Worm (Caenorhabditis elegans) whole organism, L2 larva: Measurements from ENCODE around the gene nhr-93.

Experiments used
- C34F6.9 ChIP-seq: fragments of 150-350 bp; optimal IDR thresholded peaks from 2 replicates; lab custom pipeline; 2014; ENCODE audit warnings: missing biosample characterization, missing genetic modification characterization
- F13H6.1 ChIP-seq: sonication (generic microtip); optimal IDR thresholded peaks from 2 replicates; lab custom pipeline; 2016; ENCODE audit warnings: missing genetic modification characterization, missing compliant biosample characterization
- R02D3.7 ChIP-seq: fragments of 150-350 bp; optimal IDR thresholded peaks from 2 replicates; lab custom pipeline; 2014; ENCODE audit warnings: missing biosample characterization, missing genetic modification characterization
- Y55F3AM.14 ChIP-seq: fragments of 200-800 bp; sonication (Bioruptor generic); optimal IDR thresholded peaks from 2 replicates; lab custom pipeline; 2018; ENCODE audit warnings: mild to moderate bottlenecking, missing genetic modification characterization, missing compliant biosample characterization
- alr-1 ChIP-seq: fragments of 150-350 bp; optimal IDR thresholded peaks from 2 replicates; lab custom pipeline; 2014; ENCODE audit warnings: missing biosample characterization, missing genetic modification characterization
- aly-2 ChIP-seq: fragments of 150-350 bp; optimal IDR thresholded peaks from 2 replicates; lab custom pipeline; 2014; ENCODE audit warnings: missing biosample characterization, missing genetic modification characterization
- blmp-1 ChIP-seq: sonication (generic microtip); optimal IDR thresholded peaks from 2 replicates; lab custom pipeline; 2017; ENCODE audit warnings: missing genetic modification characterization, mild to moderate bottlenecking, missing compliant biosample characterization, antibody characterized with exemption, moderate library complexity; ENCODE audit not compliant: insufficient read depth
- ceh-16 ChIP-seq: fragments of 150-350 bp; optimal IDR thresholded peaks from 2 replicates; lab custom pipeline; 2014; ENCODE audit warnings: missing biosample characterization, missing genetic modification characterization
- ceh-82 ChIP-seq: fragments of 150-350 bp; optimal IDR thresholded peaks from 2 replicates; lab custom pipeline; 2014; ENCODE audit warnings: missing biosample characterization, missing genetic modification characterization
- crh-2 ChIP-seq: sonication (generic microtip); optimal IDR thresholded peaks from 2 replicates; lab custom pipeline; 2017; ENCODE audit warnings: missing biosample characterization, missing genetic modification characterization
- egl-27 ChIP-seq: sonication (generic microtip); optimal IDR thresholded peaks from 3 replicates; lab custom pipeline; 2017; ENCODE audit warnings: missing biosample characterization, missing genetic modification reagents, missing genetic modification characterization
- elt-1 ChIP-seq: fragments of 150-350 bp; optimal IDR thresholded peaks from 2 replicates; lab custom pipeline; 2014; ENCODE audit warnings: missing biosample characterization, missing genetic modification characterization
- fos-1 ChIP-seq: fragments of 150-350 bp; optimal IDR thresholded peaks from 2 replicates; lab custom pipeline; 2014; ENCODE audit warnings: missing biosample characterization, missing genetic modification characterization
- gmeb-1 ChIP-seq: fragments of 150-350 bp; optimal IDR thresholded peaks from 2 replicates; lab custom pipeline; 2014; ENCODE audit warnings: missing biosample characterization, missing genetic modification characterization
- lin-11 ChIP-seq: fragments of 150-350 bp; sonication (generic microtip); optimal IDR thresholded peaks from 2 replicates; lab custom pipeline; 2014; ENCODE audit warnings: missing biosample characterization, missing genetic modification characterization, inconsistent platforms, mixed read lengths
- lin-13 ChIP-seq: fragments of 150-350 bp; optimal IDR thresholded peaks from 2 replicates; lab custom pipeline; 2014; ENCODE audit warnings: missing biosample characterization, missing genetic modification reagents, missing genetic modification characterization
- lin-39 ChIP-seq: fragments of 150-350 bp; optimal IDR thresholded peaks from 2 replicates; lab custom pipeline; 2014; ENCODE audit warnings: missing biosample characterization, missing genetic modification reagents, missing genetic modification characterization
- mab-5 ChIP-seq: fragments of 150-350 bp; optimal IDR thresholded peaks from 2 replicates; lab custom pipeline; 2014; ENCODE audit warnings: missing biosample characterization, missing genetic modification characterization
- mbf-1 ChIP-seq: sonication (generic microtip); optimal IDR thresholded peaks from 2 replicates; lab custom pipeline; 2017; ENCODE audit warnings: missing biosample characterization, missing genetic modification characterization
- mdl-1 ChIP-seq, 2 experiments: fragments of 150-350 bp in 1 of 2; sonication (generic microtip) in 1 of 2; optimal IDR thresholded peaks; 2 replicates each; lab custom pipeline; 2017; ENCODE audit warnings: missing biosample characterization in 2 of 2, missing genetic modification characterization in 2 of 2
- nhr-10 ChIP-seq: sonication (generic microtip); optimal IDR thresholded peaks from 2 replicates; lab custom pipeline; 2017; ENCODE audit warnings: missing biosample characterization, missing genetic modification characterization
- nhr-12 ChIP-seq: fragments of 150-350 bp; optimal IDR thresholded peaks from 2 replicates; lab custom pipeline; 2014; ENCODE audit warnings: missing biosample characterization, missing genetic modification characterization
- nhr-129 ChIP-seq: fragments of 150-350 bp; optimal IDR thresholded peaks from 2 replicates; lab custom pipeline; 2014; ENCODE audit warnings: missing biosample characterization, missing genetic modification characterization
- nhr-21 ChIP-seq: fragments of 150-350 bp; optimal IDR thresholded peaks from 2 replicates; lab custom pipeline; 2014; ENCODE audit warnings: missing biosample characterization, missing genetic modification characterization
- nhr-23 ChIP-seq: fragments of 150-350 bp; optimal IDR thresholded peaks from 2 replicates; lab custom pipeline; 2014; ENCODE audit warnings: missing biosample characterization, missing genetic modification reagents, missing genetic modification characterization
- nhr-237 ChIP-seq: fragments of 150-350 bp; optimal IDR thresholded peaks from 2 replicates; lab custom pipeline; 2014; ENCODE audit warnings: missing biosample characterization, missing genetic modification characterization
- nhr-25 ChIP-seq: fragments of 150-350 bp; sonication (generic microtip); optimal IDR thresholded peaks from 3 replicates; lab custom pipeline; 2014; ENCODE audit warnings: missing biosample characterization, missing genetic modification characterization
- nhr-6 ChIP-seq: fragments of 150-350 bp; optimal IDR thresholded peaks from 2 replicates; lab custom pipeline; 2014; ENCODE audit warnings: missing biosample characterization, missing genetic modification characterization
- nhr-77 ChIP-seq: fragments of 150-350 bp; optimal IDR thresholded peaks from 2 replicates; lab custom pipeline; 2014; ENCODE audit warnings: missing biosample characterization, missing genetic modification characterization
- peb-1 ChIP-seq: fragments of 150-350 bp; optimal IDR thresholded peaks from 2 replicates; lab custom pipeline; 2014; ENCODE audit warnings: missing biosample characterization, missing genetic modification characterization
- sem-4 ChIP-seq: fragments of 150-350 bp; optimal IDR thresholded peaks from 2 replicates; lab custom pipeline; 2014; ENCODE audit warnings: missing biosample characterization, missing genetic modification reagents, missing genetic modification characterization
- skn-1 ChIP-seq: sonication (generic microtip); optimal IDR thresholded peaks from 2 replicates; lab custom pipeline; 2017; ENCODE audit warnings: missing biosample characterization, missing genetic modification characterization
- sma-9 ChIP-seq, 2 experiments: fragments of 150-350 bp in 1 of 2; sonication (generic microtip) in 1 of 2; optimal IDR thresholded peaks; 2 replicates each; lab custom pipeline; 2014 to 2016; ENCODE audit warnings: missing genetic modification characterization in 2 of 2, mild to moderate bottlenecking in 1 of 2, missing biosample characterization in 1 of 2, missing compliant biosample characterization in 1 of 2, missing genetic modification reagents in 1 of 2, moderate library complexity in 1 of 2
- snpc-4 ChIP-seq: fragments of 150-350 bp; optimal IDR thresholded peaks from 2 replicates; lab custom pipeline; 2014; ENCODE audit warnings: missing biosample characterization, missing genetic modification characterization
- unc-39 ChIP-seq: fragments of 150-350 bp; optimal IDR thresholded peaks from 2 replicates; lab custom pipeline; 2014; ENCODE audit warnings: missing biosample characterization, missing genetic modification characterization
- unc-62 ChIP-seq: fragments of 150-350 bp; optimal IDR thresholded peaks from 2 replicates; lab custom pipeline; 2014; ENCODE audit warnings: missing biosample characterization, missing genetic modification reagents, missing genetic modification characterization
- zag-1 ChIP-seq: fragments of 150-350 bp; optimal IDR thresholded peaks from 2 replicates; lab custom pipeline; 2014; ENCODE audit warnings: missing biosample characterization, missing genetic modification characterization
- ztf-4 ChIP-seq: fragments of 150-350 bp; optimal IDR thresholded peaks from 2 replicates; lab custom pipeline; 2014; ENCODE audit warnings: missing biosample characterization, missing genetic modification characterization

The nhr-93 gene

DNA sequence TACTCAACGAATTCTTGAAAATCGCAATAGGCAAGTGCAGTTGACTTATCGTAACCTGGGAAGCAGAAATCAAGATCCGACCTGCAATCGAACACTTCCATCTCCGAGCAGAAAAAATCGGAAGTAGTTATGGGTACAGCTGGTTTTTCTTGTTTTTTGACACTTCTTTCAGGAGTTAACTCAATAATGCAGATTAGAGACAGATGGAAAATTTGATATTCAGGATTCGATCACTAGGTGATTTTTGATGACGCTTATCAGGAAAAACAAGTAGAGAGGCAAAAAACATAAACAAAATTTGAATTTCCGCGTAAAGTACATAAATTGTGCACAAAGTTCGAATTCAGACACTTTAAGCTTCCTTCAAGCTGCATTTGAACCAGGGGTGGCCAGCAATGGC, 10.6 kb upstream of the nhr-93 start, which contains the start of gene srw-130:
TSS of gene srw-130 (minus strand) at position 101 of the 400 bp plus-strand sequence.
- no peak for TF ChIP-seq ceh-82 (tag; lab: Kevin White, UChicago)
- no peak for TF ChIP-seq nhr-237 (tag; lab: Kevin White, UChicago)
- TF ChIP-seq sma-9 (GFP tag; optimal IDR thresholded peaks at IDR 0.05; lab: Kevin White, UChicago), result no peak
- TF ChIP-seq sma-9 (tag; optimal IDR thresholded peaks at IDR 0.05; lab: Kevin White, UChicago), result no peak

DNA sequence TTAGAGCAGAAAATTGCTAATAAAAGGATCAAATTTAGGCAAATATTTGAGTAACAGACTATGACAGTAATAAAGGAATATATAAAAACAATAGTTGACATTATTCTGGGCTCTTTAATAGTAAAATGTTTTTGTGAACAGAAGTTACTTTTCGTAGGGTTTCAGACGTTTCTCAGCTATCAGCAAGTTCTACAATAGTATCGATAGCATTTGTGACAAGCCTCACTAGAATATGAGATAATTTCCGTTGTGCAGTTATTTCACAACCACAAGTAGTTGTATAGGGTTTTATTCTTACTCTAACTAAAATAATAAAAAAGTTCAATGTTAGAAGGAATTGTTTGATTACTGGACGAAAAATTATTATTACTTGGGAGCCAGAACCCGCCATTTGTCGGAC, 8.3 kb upstream of the nhr-93 start, which contains the start of gene srbc-68:
TSS of gene srbc-68 (minus strand) at position 101 of the 400 bp plus-strand sequence.
- TF ChIP-seq egl-27 (tag; lab: Kevin White, UChicago) (no peak), unc-62 (GFP tag; lab: Kevin White, UChicago) (no peak), nhr-21 (tag; lab: Kevin White, UChicago) (no peak), sma-9 (GFP tag; optimal IDR thresholded peaks at IDR 0.05; lab: Kevin White, UChicago) (no peak), sma-9 (tag; optimal IDR thresholded peaks at IDR 0.05; lab: Kevin White, UChicago) (no peak), nhr-25 (tag; lab: Kevin White, UChicago) (no peak), aly-2 (tag; lab: Kevin White, UChicago) (no peak), fos-1 (tag; lab: Kevin White, UChicago) (no peak), lin-39 (tag; lab: Kevin White, UChicago) (no peak), alr-1 (no peak), peb-1 (tag; lab: Kevin White, UChicago) (no peak), R02D3.7 (tag; lab: Kevin White, UChicago) (no peak), ztf-4 (tag; lab: Kevin White, UChicago) (no peak), gmeb-1 (no peak), skn-1 (tag; lab: Kevin White, UChicago) (no peak), nhr-129 (tag; lab: Kevin White, UChicago) (no peak), lin-13 (GFP tag; lab: Kevin White, UChicago) (no peak), blmp-1 (tag; lab: Kevin White, UChicago) (no peak), nhr-237 (tag; lab: Kevin White, UChicago) (no peak), nhr-77 (tag; lab: Kevin White, UChicago) (no peak), lin-11 (tag; lab: Kevin White, UChicago) (no peak)

ce11 chrV:3543344-3543743, 5.1 kb upstream of the nhr-93 start, which contains the start of gene nhr-222:
Gene nhr-222 (minus strand): TSS chrV:3543444.
- TF ChIP-seq elt-1 (no peak), C34F6.9 (no peak), nhr-6 (no peak), nhr-77 (tag; lab: Kevin White, UChicago) (no peak), mbf-1 (tag; lab: Kevin White, UChicago) (no peak), Y55F3AM.14 (GFP tag; lab: Kevin White, UChicago) (no peak), unc-39 (tag; lab: Kevin White, UChicago) (no peak), mdl-1 (tag; optimal IDR thresholded peaks at IDR 0.05; lab: Kevin White, UChicago) (no peak)

DNA sequence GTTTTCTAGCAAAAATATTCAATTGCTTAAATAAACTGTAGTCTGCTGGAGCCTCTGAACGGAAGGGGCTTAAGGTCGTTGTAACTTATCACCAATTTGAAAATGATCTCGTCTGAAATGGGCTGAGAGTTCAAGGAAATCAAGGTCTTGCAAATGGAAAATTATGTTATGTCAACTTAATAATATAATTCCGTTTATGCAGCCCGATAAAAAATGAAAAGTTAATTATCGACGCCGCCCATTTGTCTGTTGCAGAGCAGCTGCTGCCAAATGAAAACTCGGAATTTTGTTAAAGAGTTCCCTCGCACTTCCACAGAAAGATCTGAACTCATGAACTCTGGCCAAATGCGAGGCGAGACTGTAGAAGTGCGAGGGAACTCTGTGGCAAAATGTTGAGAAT, 2.9 kb upstream of the nhr-93 start, which contains the start of gene srbc-67:
TSS of gene srbc-67 (minus strand) at position 101 of the 400 bp plus-strand sequence.
- TF ChIP-seq lin-13 (GFP tag; lab: Kevin White, UChicago), result no peak
- no peak for TF ChIP-seq nhr-10
- TF ChIP-seq nhr-12 (tag; lab: Kevin White, UChicago), result no peak
- TF ChIP-seq nhr-23 (tag; lab: Kevin White, UChicago), result no peak
- no peak for TF ChIP-seq unc-62 (GFP tag; lab: Kevin White, UChicago)
- no peak for TF ChIP-seq snpc-4
- no peak for TF ChIP-seq sma-9 (GFP tag; optimal IDR thresholded peaks at IDR 0.05; lab: Kevin White, UChicago)
- TF ChIP-seq sma-9 (tag; optimal IDR thresholded peaks at IDR 0.05; lab: Kevin White, UChicago), result no peak
- TF ChIP-seq ceh-16 (tag; lab: Kevin White, UChicago), result no peak
- TF ChIP-seq mab-5 (tag; lab: Kevin White, UChicago), result no peak
- no peak for TF ChIP-seq crh-2 (tag; lab: Kevin White, UChicago)
- no peak for TF ChIP-seq sem-4 (tag; lab: Kevin White, UChicago)
- no peak for TF ChIP-seq nhr-77 (tag; lab: Kevin White, UChicago)
- TF ChIP-seq blmp-1 (tag; lab: Kevin White, UChicago), result no peak
- TF ChIP-seq zag-1, result no peak
- no peak for TF ChIP-seq F13H6.1
- no peak for TF ChIP-seq C34F6.9
- no peak for TF ChIP-seq Y55F3AM.14 (GFP tag; lab: Kevin White, UChicago)
- TF ChIP-seq elt-1, result no peak
